Worm (Caenorhabditis elegans) whole organism, L1 larva: Measurements from ENCODE around the gene W06D11.3.

Source experiments
- elt-2 ChIP-seq: sonication (generic microtip); optimal IDR thresholded peaks from 2 replicates; lab custom pipeline; 2016; ENCODE audit warnings: missing genetic modification characterization, mild to moderate bottlenecking, inconsistent platforms, missing compliant biosample characterization, missing genetic modification reagents
- isw-1 ChIP-seq: fragments of 200-800 bp; sonication (Bioruptor generic); IDR thresholded peaks from 2 replicates; pipeline ENCODE4 v1.3.6; 2022; ENCODE audit warnings: missing genetic modification characterization, missing compliant biosample characterization
- lin-39 ChIP-seq: fragments of 150-350 bp; optimal IDR thresholded peaks from 2 replicates; lab custom pipeline; 2014; ENCODE audit warnings: missing biosample characterization, missing genetic modification reagents, missing genetic modification characterization
- lsy-2 ChIP-seq, 2 experiments: fragments of 150-350 bp; optimal IDR thresholded peaks; 2 replicates each; lab custom pipeline; 2014; ENCODE audit warnings: missing biosample characterization in 2 of 2, missing genetic modification characterization in 2 of 2
- nhr-12 ChIP-seq: sonication (generic microtip); optimal IDR thresholded peaks from 2 replicates; lab custom pipeline; 2017; ENCODE audit warnings: missing biosample characterization, missing genetic modification characterization
- unc-62 ChIP-seq: fragments of 150-350 bp; optimal IDR thresholded peaks from 2 replicates; lab custom pipeline; 2014; ENCODE audit warnings: missing biosample characterization, missing genetic modification reagents, missing genetic modification characterization
- unc-86 ChIP-seq: sonication (generic microtip); optimal IDR thresholded peaks from 2 replicates; lab custom pipeline; 2016; ENCODE audit warnings: missing genetic modification characterization, missing compliant biosample characterization
- ztf-11 ChIP-seq, 2 experiments: sonication (generic microtip); optimal IDR thresholded peaks; 2 replicates each; lab custom pipeline; 2016 to 2017; ENCODE audit warnings: missing genetic modification characterization in 2 of 2, missing biosample characterization in 1 of 2, missing compliant biosample characterization in 1 of 2
- ztf-4 ChIP-seq: fragments of 150-350 bp; optimal IDR thresholded peaks from 2 replicates; lab custom pipeline; 2014; ENCODE audit warnings: missing biosample characterization, missing genetic modification characterization

DNA sequence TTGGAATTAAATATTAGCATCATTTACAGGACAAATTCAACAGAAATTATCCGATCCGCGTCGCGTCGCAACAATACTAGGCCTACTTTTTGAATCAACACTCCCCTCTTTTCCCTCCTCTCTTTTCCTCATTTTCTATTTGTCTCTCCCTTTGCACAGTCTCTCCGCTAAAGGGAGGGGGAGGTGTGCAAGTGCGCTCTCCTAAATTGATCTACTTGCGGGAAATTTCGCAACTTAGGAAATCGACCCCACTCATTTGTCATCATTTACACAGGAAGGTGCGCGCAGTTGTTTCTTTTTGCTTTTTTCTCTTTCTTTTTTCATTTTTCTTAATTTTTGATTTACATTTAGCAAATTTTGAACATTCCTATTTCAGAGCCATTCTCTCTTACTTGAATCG lies 15.6 kb upstream of the W06D11.3 start, which contains the start of gene C04B4.2:
- TF ChIP-seq ztf-4 (tag; lab: Kevin White, UChicago) (no peak), lsy-2 (tag; optimal IDR thresholded peaks at IDR 0.05; lab: Kevin White, UChicago) (no peak), unc-86 (tag; lab: Kevin White, UChicago) (no peak), elt-2 (tag; lab: Kevin White, UChicago) (no peak), lin-39 (tag; lab: Kevin White, UChicago) (no peak), isw-1 (no peak), unc-62 (GFP tag; lab: Kevin White, UChicago) (no peak), ztf-11 (tag; optimal IDR thresholded peaks at IDR 0.05; lab: Kevin White, UChicago) (no peak), nhr-12 (tag; lab: Kevin White, UChicago) (no peak)
